Fruit fly (Drosophila melanogaster): ENCODE measurements around the gene Ude.

Gene Ude

DNA sequence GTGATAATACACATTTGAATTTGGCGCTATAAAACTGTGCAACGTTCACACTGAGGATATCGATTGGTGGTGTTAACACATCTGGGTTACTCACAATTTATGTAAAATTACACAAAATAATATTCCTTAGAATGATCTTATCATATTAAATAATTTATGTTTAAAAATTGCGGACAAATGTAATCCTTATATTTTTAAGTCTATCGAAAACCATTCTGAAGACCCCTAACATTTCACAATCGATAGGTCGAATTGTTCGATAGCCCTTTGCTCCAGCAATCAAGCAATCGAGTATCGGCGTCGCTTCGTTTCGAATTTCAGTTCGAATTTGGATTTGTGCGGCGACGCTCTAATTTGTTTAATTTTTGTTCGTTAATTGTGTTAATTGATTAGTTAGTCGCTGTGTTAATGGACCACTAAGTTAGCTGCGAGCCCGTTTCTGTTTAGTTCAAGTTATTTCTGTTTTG lies 45.9 kb downstream of the Ude start, which contains the start of gene asp (continued):
- TF ChIP-seq CG12155 (GFP tag; optimal IDR thresholded peaks at IDR 0.05) = no peak
- TF ChIP-seq Ets65A (GFP tag) = peak; percentile 41
- 0 out of 2 replicates have a peak, but pooled peaks have one; percentile 13 for TF ChIP-seq vvl (GFP tag; IDR thresholded peaks at IDR 0.05)
- TF ChIP-seq CG1024 (GFP tag; IDR thresholded peaks at IDR 0.05) = 0 out of 2 replicates have a peak, but pooled peaks have one; percentile 14
- no peak for TF ChIP-seq org-1 (GFP tag; optimal IDR thresholded peaks at IDR 0.05)
- TF ChIP-seq so (GFP tag; IDR thresholded peaks at IDR 0.05) = no peak
- TF ChIP-seq prd (optimal IDR thresholded peaks at IDR 0.05) = no peak
- TF ChIP-seq prd (GFP tag; IDR thresholded peaks at IDR 0.05) = peak; percentile 28; the same call in 1 of the 3 replicates
- TF ChIP-seq Fer1 (GFP tag; optimal IDR thresholded peaks at IDR 0.05) = no peak
- TF ChIP-seq tll (GFP tag; optimal IDR thresholded peaks at IDR 0.05) = no peak
- no peak for TF ChIP-seq CG6175 (GFP tag; IDR thresholded peaks at IDR 0.05)
- TF ChIP-seq Tbp (GFP tag; optimal IDR thresholded peaks at IDR 0.05) = no peak
- TF ChIP-seq az2 (GFP tag; optimal IDR thresholded peaks at IDR 0.05) = peak; percentile 30
- no peak for TF ChIP-seq CkIIα-i1 (GFP tag; IDR thresholded peaks at IDR 0.05)
- no peak for TF ChIP-seq Asciz (GFP tag; optimal IDR thresholded peaks at IDR 0.05)
- no peak for TF ChIP-seq B-H1 (GFP tag; IDR thresholded peaks at IDR 0.05)
- 0 out of 2 replicates have a peak, but pooled peaks have one; percentile 10 for TF ChIP-seq Ada2b (GFP tag; IDR thresholded peaks at IDR 0.05)
- no peak for TF ChIP-seq cad (GFP tag; optimal IDR thresholded peaks at IDR 0.05)
- peak; percentile 47 for TF ChIP-seq Six4 (GFP tag; optimal IDR thresholded peaks at IDR 0.05)
- no peak for TF ChIP-seq kah (GFP tag; optimal IDR thresholded peaks at IDR 0.05)
- no peak for TF ChIP-seq Bdp1 (GFP tag; optimal IDR thresholded peaks at IDR 0.05)
- no peak for TF ChIP-seq NC2β (GFP tag; optimal IDR thresholded peaks at IDR 0.05)
- TF ChIP-seq BEAF-32 (GFP tag; optimal IDR thresholded peaks at IDR 0.05) = peak; percentile 77
- TF ChIP-seq CG6791 (GFP tag; IDR thresholded peaks at IDR 0.05; ENCODE audit: partially characterized antibody) = peak; percentile 87
- peak; percentile 82 for TF ChIP-seq hbn (GFP tag; IDR thresholded peaks at IDR 0.05; ENCODE audit: partially characterized antibody)
- TF ChIP-seq CG14965 (GFP tag; optimal IDR thresholded peaks at IDR 0.05; ENCODE audit: borderline replicate concordance) = no peak
- peak; percentile 19 for TF ChIP-seq CG9727 (GFP tag; optimal IDR thresholded peaks at IDR 0.05)
- no peak for TF ChIP-seq cas (GFP tag; IDR thresholded peaks at IDR 0.05)
- no peak for TF ChIP-seq dati (GFP tag; IDR thresholded peaks at IDR 0.05)
- no peak for TF ChIP-seq CG18619 (GFP tag; optimal IDR thresholded peaks at IDR 0.05)
- TF ChIP-seq CG8478 (optimal IDR thresholded peaks at IDR 0.05) = no peak
- no peak for TF ChIP-seq pb (GFP tag; optimal IDR thresholded peaks at IDR 0.05)
- TF ChIP-seq HmgD (GFP tag; optimal IDR thresholded peaks at IDR 0.05) = no peak
- peak; percentile 67 for TF ChIP-seq CG17186 (GFP tag; optimal IDR thresholded peaks at IDR 0.05)
- TF ChIP-seq CG11560 (tag; IDR thresholded peaks at IDR 0.05) = peak; percentile 73; the same call in 2 of the 3 replicates
- TF ChIP-seq CG16779 (GFP tag; IDR thresholded peaks at IDR 0.05) = no peak
- TF ChIP-seq Myb (GFP tag; optimal IDR thresholded peaks at IDR 0.05) = peak; percentile 68
- peak; percentile 83 for TF ChIP-seq ato (GFP tag; IDR thresholded peaks at IDR 0.05; ENCODE audit: partially characterized antibody)
- TF ChIP-seq Sox100B (GFP tag; optimal IDR thresholded peaks at IDR 0.05) = no peak
- TF ChIP-seq CG12391 (tag; optimal IDR thresholded peaks at IDR 0.05) = peak; percentile 61
- no peak for TF ChIP-seq CG5953 (GFP tag; IDR thresholded peaks at IDR 0.05)
- TF ChIP-seq CG31388 (GFP tag; optimal IDR thresholded peaks at IDR 0.05) = no peak
- peak; percentile 77 for TF ChIP-seq amos (GFP tag; IDR thresholded peaks at IDR 0.05; ENCODE audit: partially characterized antibody)

Measured in whole organism, embryonic.